Worm (Caenorhabditis elegans) whole organism, L1 larva: ENCODE measurements around the gene F59E12.6.

ENCODE experiments used
- C16A3.4 ChIP-seq: fragments of 150-350 bp; optimal IDR thresholded peaks from 2 replicates; lab custom pipeline; 2014; ENCODE audit warnings: missing biosample characterization, missing genetic modification characterization
- alr-1 ChIP-seq: fragments of 200-800 bp; sonication (Bioruptor generic); optimal IDR thresholded peaks from 2 replicates; lab custom pipeline; 2018; ENCODE audit warnings: borderline replicate concordance, mild to moderate bottlenecking, missing genetic modification characterization, missing compliant biosample characterization
- ama-1 ChIP-seq: fragments of 150-350 bp; optimal IDR thresholded peaks from 2 replicates; lab custom pipeline; 2014
- ceh-63 ChIP-seq: fragments of 200-800 bp; sonication (Bioruptor generic); optimal IDR thresholded peaks from 2 replicates; lab custom pipeline; 2018; ENCODE audit warnings: mild to moderate bottlenecking, missing genetic modification characterization, missing compliant biosample characterization
- ceh-82 ChIP-seq, 3 experiments: fragments of 150-350 bp in 1 of 3; sonication (generic microtip) in 2 of 3; optimal IDR thresholded peaks; 2 replicates each; lab custom pipeline; 2014 to 2017; ENCODE audit warnings: missing biosample characterization in 3 of 3, missing genetic modification characterization in 3 of 3
- dpl-1 ChIP-seq, 3 experiments: fragments of 150-350 bp in 2 of 3; sonication (generic microtip) in 1 of 3; optimal IDR thresholded peaks; 2 replicates each; lab custom pipeline; 2014 to 2017; ENCODE audit warnings: missing biosample characterization in 3 of 3, missing genetic modification characterization in 3 of 3, missing genetic modification reagents in 3 of 3
- efl-1 ChIP-seq, 4 experiments: fragments of 150-350 bp; optimal IDR thresholded peaks in 3 of 4; peaks in 1 of 4; 1 replicate in 1 of 4; 2 replicates in 3 of 4; lab custom pipeline; 2014; ENCODE audit warnings: missing biosample characterization in 2 of 4, missing genetic modification characterization in 2 of 4, missing genetic modification reagents in 2 of 4
- egl-13 ChIP-seq: sonication (generic microtip); optimal IDR thresholded peaks from 2 replicates; lab custom pipeline; 2016; ENCODE audit warnings: missing genotype, missing genetic modification reagents, missing genetic modification characterization, missing compliant biosample characterization
- ets-5 ChIP-seq: fragments of 200-800 bp; sonication (Bioruptor generic); IDR thresholded peaks from 2 replicates; pipeline ENCODE4 v1.3.6; 2022; ENCODE audit warnings: missing genetic modification characterization, missing compliant biosample characterization
- fkh-10 ChIP-seq: sonication (generic microtip); optimal IDR thresholded peaks from 2 replicates; lab custom pipeline; 2017; ENCODE audit warnings: missing biosample characterization, missing genetic modification reagents, missing genetic modification characterization
- fkh-4 ChIP-seq: sonication (generic microtip); optimal IDR thresholded peaks from 2 replicates; lab custom pipeline; 2016; ENCODE audit warnings: missing compliant biosample characterization, missing genetic modification characterization, borderline replicate concordance
- fkh-8 ChIP-seq: sonication (generic microtip); optimal IDR thresholded peaks from 2 replicates; lab custom pipeline; 2016; ENCODE audit warnings: mild to moderate bottlenecking, missing genetic modification characterization, missing compliant biosample characterization
- grh-1 ChIP-seq: fragments of 200-800 bp; sonication (Bioruptor generic); IDR thresholded peaks from 2 replicates; pipeline ENCODE4 v1.3.6; 2022; ENCODE audit warnings: missing genetic modification reagents, missing genetic modification characterization, missing compliant biosample characterization
- hlh-4 ChIP-seq: sonication (generic microtip); optimal IDR thresholded peaks from 2 replicates; lab custom pipeline; 2016; ENCODE audit warnings: mild to moderate bottlenecking, missing genetic modification characterization, missing compliant biosample characterization
- hpl-2 ChIP-seq: fragments of 150-350 bp; optimal IDR thresholded peaks from 2 replicates; lab custom pipeline; 2014; ENCODE audit warnings: missing biosample characterization, missing genetic modification reagents, missing genetic modification characterization
- jun-1 ChIP-seq: fragments of 150-350 bp; optimal IDR thresholded peaks from 2 replicates; lab custom pipeline; 2014; ENCODE audit warnings: missing biosample characterization, missing genetic modification reagents, missing genetic modification characterization
- lin-14 ChIP-seq: fragments of 200-800 bp; sonication (Bioruptor generic); optimal IDR thresholded peaks from 2 replicates; lab custom pipeline; 2018; ENCODE audit warnings: mild to moderate bottlenecking, missing genetic modification characterization, moderate library complexity, missing compliant biosample characterization
- lin-15B ChIP-seq: fragments of 150-350 bp; sonication (generic microtip); optimal IDR thresholded peaks from 3 replicates; lab custom pipeline; 2014; ENCODE audit warnings: missing biosample characterization, missing genetic modification characterization
- lin-35 ChIP-seq, 2 experiments: fragments of 150-350 bp; optimal IDR thresholded peaks; 2 replicates each; lab custom pipeline; 2014; ENCODE audit warnings: missing biosample characterization in 2 of 2, missing genetic modification characterization in 2 of 2, missing genetic modification reagents in 2 of 2
- lin-39 ChIP-seq: fragments of 150-350 bp; optimal IDR thresholded peaks from 2 replicates; lab custom pipeline; 2014; ENCODE audit warnings: missing biosample characterization, missing genetic modification reagents, missing genetic modification characterization
- lir-3 ChIP-seq: sonication (generic microtip); optimal IDR thresholded peaks from 2 replicates; lab custom pipeline; 2016; ENCODE audit warnings: mild to moderate bottlenecking, missing genetic modification characterization, moderate library complexity, missing compliant biosample characterization; ENCODE audit not compliant: poor library complexity
- mdl-1 ChIP-seq, 2 experiments: fragments of 150-350 bp; optimal IDR thresholded peaks; 2 replicates each; lab custom pipeline; 2014 to 2017; ENCODE audit warnings: missing biosample characterization in 2 of 2, missing genetic modification characterization in 2 of 2, inconsistent platforms in 1 of 2
- mef-2 ChIP-seq: fragments of 150-350 bp; optimal IDR thresholded peaks from 2 replicates; lab custom pipeline; 2014; ENCODE audit warnings: missing biosample characterization, missing genetic modification characterization
- nhr-12 ChIP-seq: sonication (generic microtip); optimal IDR thresholded peaks from 2 replicates; lab custom pipeline; 2017; ENCODE audit warnings: missing biosample characterization, missing genetic modification characterization
- nhr-19 ChIP-seq: fragments of 200-800 bp; sonication (Bioruptor generic); conservative IDR thresholded peaks from 2 replicates; pipeline ENCODE4 v1.3.6; 2022; ENCODE audit warnings: missing genetic modification characterization, missing compliant biosample characterization
- nhr-237 ChIP-seq: fragments of 150-350 bp; optimal IDR thresholded peaks from 2 replicates; lab custom pipeline; 2014; ENCODE audit warnings: missing biosample characterization, missing genetic modification characterization
- nhr-28 ChIP-seq: fragments of 150-350 bp; optimal IDR thresholded peaks from 2 replicates; lab custom pipeline; 2014; ENCODE audit warnings: missing biosample characterization, missing genetic modification characterization
- nhr-76 ChIP-seq: sonication (generic microtip); optimal IDR thresholded peaks from 2 replicates; lab custom pipeline; 2017; ENCODE audit warnings: missing biosample characterization, missing genetic modification characterization
- nhr-84 ChIP-seq: sonication (generic microtip); optimal IDR thresholded peaks from 2 replicates; lab custom pipeline; 2017; ENCODE audit warnings: missing biosample characterization, missing genetic modification characterization
- pag-3 ChIP-seq: sonication (generic microtip); optimal IDR thresholded peaks from 2 replicates; lab custom pipeline; 2017; ENCODE audit warnings: missing genetic modification characterization, mild to moderate bottlenecking, missing compliant biosample characterization, antibody characterized with exemption, borderline replicate concordance; ENCODE audit not compliant: insufficient read depth
- pax-3 ChIP-seq: fragments of 200-800 bp; sonication (Bioruptor generic); optimal IDR thresholded peaks from 2 replicates; lab custom pipeline; 2018; ENCODE audit warnings: mild to moderate bottlenecking, missing genetic modification characterization, moderate library complexity, missing compliant biosample characterization
- rnt-1 ChIP-seq: sonication (generic microtip); optimal IDR thresholded peaks from 2 replicates; lab custom pipeline; 2016; ENCODE audit warnings: mild to moderate bottlenecking, missing genetic modification characterization, moderate library complexity, missing compliant biosample characterization
- skn-1 ChIP-seq: fragments of 150-350 bp; optimal IDR thresholded peaks from 2 replicates; lab custom pipeline; 2014; ENCODE audit warnings: missing biosample characterization, missing genetic modification characterization
- snpc-4 ChIP-seq: fragments of 150-350 bp; optimal IDR thresholded peaks from 2 replicates; lab custom pipeline; 2014; ENCODE audit warnings: missing biosample characterization, missing genetic modification characterization
- snu-23 ChIP-seq: sonication (generic microtip); optimal IDR thresholded peaks from 2 replicates; lab custom pipeline; 2016; ENCODE audit warnings: missing genetic modification characterization, missing compliant biosample characterization
- swsn-7 ChIP-seq: sonication (generic microtip); optimal IDR thresholded peaks from 2 replicates; lab custom pipeline; 2016; ENCODE audit warnings: missing genetic modification characterization, missing compliant biosample characterization
- tbx-2 ChIP-seq: sonication (generic microtip); optimal IDR thresholded peaks from 2 replicates; lab custom pipeline; 2016; ENCODE audit warnings: missing genetic modification characterization, missing compliant biosample characterization
- tlp-1 ChIP-seq: fragments of 150-350 bp; optimal IDR thresholded peaks from 2 replicates; lab custom pipeline; 2014; ENCODE audit warnings: missing biosample characterization, missing genetic modification characterization
- unc-86 ChIP-seq: sonication (generic microtip); optimal IDR thresholded peaks from 2 replicates; lab custom pipeline; 2016; ENCODE audit warnings: missing genetic modification characterization, missing compliant biosample characterization
- xbp-1 ChIP-seq: sonication (generic microtip); optimal IDR thresholded peaks from 2 replicates; lab custom pipeline; 2016; ENCODE audit warnings: missing genetic modification characterization, missing compliant biosample characterization
- zag-1 ChIP-seq: fragments of 150-350 bp; optimal IDR thresholded peaks from 2 replicates; lab custom pipeline; 2014; ENCODE audit warnings: missing biosample characterization, missing genetic modification characterization

The F59E12.6 gene

DNA sequence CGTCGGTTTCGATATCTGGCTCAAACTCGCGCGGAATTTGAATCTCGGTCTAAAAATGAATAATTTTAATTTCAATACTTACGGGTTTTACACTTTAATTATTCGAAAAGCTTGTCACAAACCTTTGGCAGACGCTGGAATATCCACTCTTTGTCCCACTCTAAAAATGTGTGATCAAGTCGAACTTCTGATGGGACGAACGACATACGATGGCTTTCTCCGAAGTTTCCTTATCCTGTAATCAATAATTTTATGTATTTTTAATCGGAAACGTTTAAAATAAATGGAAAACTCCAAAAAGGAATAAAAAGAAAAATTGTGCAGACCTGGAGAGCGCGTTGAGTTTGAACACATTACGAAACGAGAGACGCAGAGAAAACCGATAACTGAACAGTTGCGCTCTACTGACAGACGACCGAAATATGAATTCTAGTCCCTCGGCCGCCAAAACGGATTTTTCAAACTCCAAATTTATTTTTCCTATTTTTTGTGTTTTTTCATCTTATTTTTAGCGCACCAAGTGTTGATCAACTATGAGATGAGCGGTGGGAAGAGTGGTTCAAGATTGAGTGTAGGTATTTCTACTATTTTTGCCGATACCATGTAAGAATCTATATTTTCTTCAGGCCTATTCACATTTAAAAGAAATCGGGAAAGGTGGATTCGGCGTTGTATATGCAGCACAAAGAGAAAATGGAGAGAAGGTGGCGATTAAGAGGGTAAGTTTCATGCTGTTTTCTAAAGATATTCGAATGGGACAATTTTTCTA, 18.7 kb upstream of the F59E12.6 start, which contains the start of the genes sam-4, F59E12.17 and zyg-1 (continued):
- TF ChIP-seq rnt-1 (peak; percentile 86), ceh-82 (tag; optimal IDR thresholded peaks at IDR 0.05; lab: Kevin White, UChicago) (peak; percentile 8 to 84 (median 37)), nhr-84 (no peak), zag-1 (tag; lab: Kevin White, UChicago) (no peak), lir-3 (tag; lab: Kevin White, UChicago) (peak; percentile 77), alr-1 (tag; lab: Kevin White, UChicago) (no peak), mdl-1 (tag; optimal IDR thresholded peaks at IDR 0.05; lab: Kevin White, UChicago) (peak in 1 of 2 experiments; percentile 35), tbx-2 (tag; lab: Kevin White, UChicago) (peak; percentile 52), lin-15B (tag; lab: Kevin White, UChicago) (peak; percentile 86), fkh-4 (tag; lab: Kevin White, UChicago) (no peak), mef-2 (tag; lab: Kevin White, UChicago) (no peak), nhr-12 (tag; lab: Kevin White, UChicago) (no peak), fkh-10 (GFP tag; lab: Kevin White, UChicago) (no peak), skn-1 (peak; percentile 81), C16A3.4 (tag; lab: Kevin White, UChicago) (peak; percentile 85), ets-5 (GFP tag; lab: Robert Waterston, UW) (no peak), fkh-8 (tag; lab: Kevin White, UChicago) (peak; percentile 60), pax-3 (tag; lab: Kevin White, UChicago) (no peak), snu-23 (GFP tag; lab: Kevin White, UChicago) (peak; percentile 68), lin-39 (tag; lab: Kevin White, UChicago) (no peak), ceh-63 (no peak), nhr-19 (0 out of 2 replicates have a peak, but pooled peaks have one; percentile 20), dpl-1 (GFP tag; optimal IDR thresholded peaks at IDR 0.05; lab: Kevin White, UChicago) (peak; percentile 68 to 87 (median 77)), efl-1 (optimal IDR thresholded peaks at IDR 0.05; lab: Kevin White, UChicago) (peak; percentile 78 to 83), efl-1 (GFP tag; optimal IDR thresholded peaks at IDR 0.05 in 1 of 2; lab: Kevin White, UChicago) (peak; percentile 85 to 98), hlh-4 (tag; lab: Kevin White, UChicago) (no peak), swsn-7 (peak; percentile 28), nhr-76 (no peak), snpc-4 (tag; lab: Kevin White, UChicago) (peak; percentile 53), lin-35 (GFP tag; optimal IDR thresholded peaks at IDR 0.05; lab: Kevin White, UChicago) (peak; percentile 80 to 90), pag-3 (tag; lab: Kevin White, UChicago) (no peak), unc-86 (tag; lab: Kevin White, UChicago) (peak; percentile 12)
- TF ChIP-seq, all 84 proteins: peak for 30

DNA sequence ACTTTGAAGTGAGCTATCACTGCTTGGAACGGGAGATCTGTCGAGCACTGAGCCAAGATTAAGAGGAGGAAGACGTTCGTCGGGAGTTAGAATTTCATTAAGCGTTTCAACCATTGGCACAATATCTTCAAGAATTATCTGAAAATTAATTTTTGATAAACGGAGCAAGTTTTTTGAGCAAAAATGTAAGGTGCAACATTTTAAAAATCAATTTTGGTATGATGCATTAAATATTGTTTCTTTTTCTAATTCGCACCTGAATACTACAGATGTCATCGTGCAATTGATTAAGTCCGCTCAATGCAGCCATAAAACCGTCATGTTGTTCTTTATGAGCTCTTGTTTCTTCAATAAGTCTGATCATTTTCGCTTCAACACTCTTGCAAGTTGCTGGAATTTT, 17.5 kb upstream of the F59E12.6 start, which contains the start of gene ddl-1:
ddl-1 (minus strand) TSS at position 101 of the 400 bp plus-strand sequence.
- TF ChIP-seq hpl-2 (GFP tag; lab: Kevin White, UChicago): no peak
- no peak for TF ChIP-seq ama-1

DNA sequence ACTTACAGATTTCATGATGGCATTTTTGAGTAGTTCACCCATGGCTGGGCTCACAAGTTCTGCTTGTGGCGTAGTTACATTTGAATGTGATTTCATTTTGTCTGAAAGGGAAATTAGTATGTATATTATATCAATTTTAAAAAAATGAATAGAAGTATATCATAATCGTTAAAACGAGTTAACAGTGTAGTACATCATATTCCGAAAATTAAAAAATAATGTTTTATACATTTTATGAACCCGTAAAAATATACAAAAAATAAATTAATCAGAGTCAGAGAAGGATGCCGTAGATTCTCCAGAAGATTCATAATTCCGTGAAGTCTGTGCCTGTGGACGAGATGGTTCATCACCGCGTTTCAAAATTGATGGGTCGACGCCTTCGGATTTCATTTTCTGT, 16.2 kb upstream of the F59E12.6 start, which contains the start of gene F59E12.9:
F59E12.9 (minus strand) TSS at position 101 of the 400 bp plus-strand sequence.
- TF ChIP-seq nhr-12 (tag; lab: Kevin White, UChicago) (no peak), fkh-4 (tag; lab: Kevin White, UChicago) (no peak), nhr-76 (no peak), egl-13 (no peak)

DNA sequence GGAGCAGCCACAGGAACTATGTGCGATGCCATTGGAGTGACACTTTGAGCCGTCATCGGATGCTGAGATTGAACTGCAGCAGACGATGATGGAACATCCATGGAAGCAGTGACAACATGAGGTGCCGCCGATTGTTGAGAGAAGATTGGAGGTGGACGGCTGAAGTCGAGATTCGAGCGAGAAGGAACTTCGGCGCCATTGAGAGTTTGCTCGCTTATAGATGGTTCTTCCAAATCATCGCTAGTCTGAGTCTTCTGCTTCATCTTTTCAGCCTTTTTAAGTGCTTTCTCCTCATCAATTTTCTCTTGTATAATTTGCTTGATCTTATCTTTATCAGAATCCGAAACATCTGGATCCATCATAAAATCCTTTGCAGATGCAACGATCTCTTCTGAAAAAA, 11.4 kb upstream of the F59E12.6 start:
- TF ChIP-seq swsn-7 (no peak), ceh-63 (no peak), jun-1 (tag; lab: Kevin White, UChicago) (no peak), nhr-237 (no peak), hlh-4 (tag; lab: Kevin White, UChicago) (no peak), efl-1 (optimal IDR thresholded peaks at IDR 0.05; lab: Kevin White, UChicago) (no peak), efl-1 (GFP tag; optimal IDR thresholded peaks at IDR 0.05 in 1 of 2; lab: Kevin White, UChicago) (no peak), nhr-28 (no peak), tlp-1 (tag; lab: Kevin White, UChicago) (no peak), tbx-2 (tag; lab: Kevin White, UChicago) (no peak), unc-86 (tag; lab: Kevin White, UChicago) (no peak), lin-14 (GFP tag; lab: Kevin White, UChicago) (no peak), xbp-1 (no peak), grh-1 (GFP tag; lab: Robert Waterston, UW) (no peak)
- TF ChIP-seq, all 84 proteins: peak for 0
